Fruit fly (Drosophila melanogaster) whole organism, prepupa: ENCODE data around the gene CG11977.
A peak's percentile ranks its signal among the peaks of the same experiment; 100 is the strongest.

Experiments
- Blimp-1 ChIP-seq: fragments of 200-800 bp; sonication (Bioruptor generic); optimal IDR thresholded peaks from 3 replicates; lab custom pipeline; 2017; ENCODE audit warnings: missing biosample characterization, missing genetic modification characterization, mild to moderate bottlenecking, moderate library complexity, missing genetic modification reagents
- CG10631 ChIP-seq: fragments of 200-800 bp; sonication (Bioruptor generic); optimal IDR thresholded peaks from 2 replicates; lab custom pipeline; 2016; ENCODE audit warnings: missing biosample characterization, missing genetic modification characterization
- CG11294 ChIP-seq: fragments of 200-800 bp; sonication (Bioruptor generic); IDR thresholded peaks from 2 replicates; pipeline ENCODE4 v1.3.6; 2022; ENCODE audit warnings: missing biosample characterization, missing genetic modification characterization
- CG11762 ChIP-seq: fragments of 200-800 bp; sonication (Bioruptor generic); optimal IDR thresholded peaks from 3 replicates; lab custom pipeline; 2016; ENCODE audit warnings: missing biosample characterization, missing genetic modification characterization; ENCODE audit not compliant: insufficient read depth
- CG11902 ChIP-seq: fragments of 200-800 bp; sonication (Bioruptor generic); optimal IDR thresholded peaks from 3 replicates; lab custom pipeline; 2016; ENCODE audit warnings: missing biosample characterization, missing genetic modification characterization
- CG1621 ChIP-seq: fragments of 200-800 bp; sonication (Bioruptor generic); optimal IDR thresholded peaks from 3 replicates; lab custom pipeline; 2018; ENCODE audit warnings: missing biosample characterization, mild to moderate bottlenecking, missing genetic modification characterization
- CG16779 ChIP-seq: fragments of 200-800 bp; sonication (Bioruptor generic); optimal IDR thresholded peaks from 3 replicates; lab custom pipeline; 2017; ENCODE audit warnings: missing biosample characterization, mild to moderate bottlenecking, missing genetic modification characterization
- CG32006 ChIP-seq: fragments of 200-800 bp; sonication (Bioruptor generic); optimal IDR thresholded peaks from 3 replicates; lab custom pipeline; 2017; ENCODE audit warnings: missing biosample characterization, mild to moderate bottlenecking, missing genetic modification characterization
- CG34406 ChIP-seq: fragments of 200-800 bp; sonication (Bioruptor generic); optimal IDR thresholded peaks from 3 replicates; lab custom pipeline; 2016; ENCODE audit warnings: missing biosample characterization, missing genetic modification characterization
- CG3919 ChIP-seq: fragments of 200-800 bp; sonication (Bioruptor generic); optimal IDR thresholded peaks from 3 replicates; lab custom pipeline; 2016; ENCODE audit warnings: missing biosample characterization, missing genetic modification characterization
- CG6163 ChIP-seq: fragments of 200-800 bp; sonication (Bioruptor generic); IDR thresholded peaks from 3 replicates; pipeline ENCODE4 v1.3.6; 2022; ENCODE audit warnings: missing biosample characterization, missing genetic modification characterization
- CG6276 ChIP-seq: fragments of 200-800 bp; sonication (Bioruptor generic); optimal IDR thresholded peaks from 2 replicates; lab custom pipeline; 2017; ENCODE audit warnings: missing biosample characterization, mild to moderate bottlenecking, missing genetic modification characterization
- CG6808 ChIP-seq: fragments of 200-800 bp; sonication (Bioruptor generic); optimal IDR thresholded peaks from 3 replicates; lab custom pipeline; 2017; ENCODE audit warnings: missing biosample characterization, missing genetic modification characterization, mild to moderate bottlenecking, moderate library complexity, missing genetic modification reagents
- CG6854 ChIP-seq: fragments of 200-800 bp; sonication (Bioruptor generic); optimal IDR thresholded peaks from 2 replicates; lab custom pipeline; 2017; ENCODE audit warnings: missing biosample characterization, mild to moderate bottlenecking, missing genetic modification characterization
- CG7368 ChIP-seq: fragments of 200-800 bp; sonication (Bioruptor generic); optimal IDR thresholded peaks from 3 replicates; lab custom pipeline; 2016; ENCODE audit warnings: missing biosample characterization, missing genetic modification characterization
- CG8119 ChIP-seq: fragments of 200-800 bp; sonication (Bioruptor generic); IDR thresholded peaks from 3 replicates; pipeline ENCODE4 v1.3.6; 2022; ENCODE audit warnings: missing biosample characterization, missing genetic modification characterization
- CG8319 ChIP-seq: fragments of 200-800 bp; sonication (Bioruptor generic); optimal IDR thresholded peaks from 3 replicates; lab custom pipeline; 2016; ENCODE audit warnings: missing biosample characterization, missing genetic modification characterization
- CG8632 ChIP-seq: fragments of 200-800 bp; sonication (Bioruptor generic); optimal IDR thresholded peaks from 3 replicates; lab custom pipeline; 2016; ENCODE audit warnings: missing biosample characterization, missing genetic modification characterization
- CG9139 ChIP-seq: fragments of 200-800 bp; sonication (Bioruptor generic); optimal IDR thresholded peaks from 3 replicates; lab custom pipeline; 2017; ENCODE audit warnings: missing biosample characterization, mild to moderate bottlenecking, missing genetic modification characterization
- Eip75B ChIP-seq: fragments of 200-800 bp; sonication (Bioruptor generic); optimal IDR thresholded peaks from 3 replicates; lab custom pipeline; 2016; ENCODE audit warnings: missing biosample characterization, missing genetic modification characterization
- Eip78C ChIP-seq: fragments of 200-800 bp; sonication (Bioruptor generic); peaks from one replicate; lab custom pipeline; 2016; ENCODE audit warnings: missing biosample characterization, missing genetic modification characterization
- Eip93F ChIP-seq: fragments of 200-800 bp; sonication (Bioruptor generic); optimal IDR thresholded peaks from 2 replicates; lab custom pipeline; 2016; ENCODE audit warnings: missing biosample characterization, mild to moderate bottlenecking, missing genetic modification characterization
- Ets21C ChIP-seq: fragments of 200-800 bp; sonication (Bioruptor generic); optimal IDR thresholded peaks from 3 replicates; lab custom pipeline; 2016; ENCODE audit warnings: missing biosample characterization, missing genetic modification characterization
- Ets96B ChIP-seq: fragments of 200-800 bp; optimal IDR thresholded peaks from 2 replicates; lab custom pipeline; 2019; ENCODE audit warnings: missing biosample characterization, mild to moderate bottlenecking, missing genetic modification characterization, moderate library complexity
- Gug ChIP-seq: fragments of 200-800 bp; sonication (Bioruptor generic); IDR thresholded peaks from 2 replicates; pipeline ENCODE4 v1.3.6; 2022; ENCODE audit warnings: missing biosample characterization, missing genetic modification characterization
- Hr39 ChIP-seq: fragments of 200-800 bp; sonication (Bioruptor generic); optimal IDR thresholded peaks from 2 replicates; lab custom pipeline; 2016; ENCODE audit warnings: missing biosample characterization, missing genetic modification characterization
- Hr4 ChIP-seq: fragments of 200-800 bp; sonication (Bioruptor generic); optimal IDR thresholded peaks from 3 replicates; lab custom pipeline; 2016; ENCODE audit warnings: missing biosample characterization, missing genetic modification characterization
- Lpt ChIP-seq: fragments of 200-800 bp; sonication (Bioruptor generic); optimal IDR thresholded peaks from 3 replicates; lab custom pipeline; 2016; ENCODE audit warnings: missing biosample characterization, missing genetic modification characterization
- OdsH ChIP-seq: fragments of 200-800 bp; sonication (Bioruptor generic); optimal IDR thresholded peaks from 3 replicates; lab custom pipeline; 2016; ENCODE audit warnings: missing biosample characterization, missing genetic modification characterization
- Smox ChIP-seq: fragments of 200-800 bp; sonication (Bioruptor generic); optimal IDR thresholded peaks from 3 replicates; lab custom pipeline; 2016; ENCODE audit warnings: missing biosample characterization, missing genetic modification characterization
- Sox102F ChIP-seq: fragments of 200-800 bp; sonication (Bioruptor generic); optimal IDR thresholded peaks from 2 replicates; lab custom pipeline; 2016; ENCODE audit warnings: missing biosample characterization, mild to moderate bottlenecking, missing genetic modification characterization
- Sox14 ChIP-seq: fragments of 200-800 bp; sonication (Bioruptor generic); optimal IDR thresholded peaks from 3 replicates; lab custom pipeline; 2016; ENCODE audit warnings: missing biosample characterization, missing genetic modification characterization
- Sox15 ChIP-seq: fragments of 200-800 bp; sonication (Bioruptor generic); optimal IDR thresholded peaks from 3 replicates; lab custom pipeline; 2016; ENCODE audit warnings: missing biosample characterization, missing genetic modification characterization
- achi ChIP-seq: fragments of 200-800 bp; sonication (Bioruptor generic); optimal IDR thresholded peaks from 3 replicates; lab custom pipeline; 2016; ENCODE audit warnings: missing biosample characterization, missing genetic modification characterization
- acj6 ChIP-seq: fragments of 200-800 bp; sonication (Bioruptor generic); optimal IDR thresholded peaks from 3 replicates; lab custom pipeline; 2016; ENCODE audit warnings: missing biosample characterization, missing genetic modification characterization
- cyc ChIP-seq: fragments of 200-800 bp; sonication (Bioruptor generic); optimal IDR thresholded peaks from 3 replicates; lab custom pipeline; 2016; ENCODE audit warnings: missing biosample characterization, missing genetic modification characterization
- dac ChIP-seq: fragments of 200-800 bp; sonication (Bioruptor generic); optimal IDR thresholded peaks from 2 replicates; lab custom pipeline; 2017; ENCODE audit warnings: missing biosample characterization, mild to moderate bottlenecking, missing genetic modification characterization
- dsx ChIP-seq: fragments of 200-800 bp; optimal IDR thresholded peaks from 3 replicates; lab custom pipeline; 2019; ENCODE audit warnings: missing biosample characterization, mild to moderate bottlenecking, missing genetic modification characterization, moderate library complexity; ENCODE audit not compliant: poor library complexity, severe bottlenecking
- eg ChIP-seq: fragments of 200-800 bp; sonication (Bioruptor generic); IDR thresholded peaks from 3 replicates; pipeline ENCODE4 v1.3.6; 2022; ENCODE audit warnings: missing biosample characterization, missing genetic modification characterization
- esn ChIP-seq: fragments of 200-800 bp; sonication (Bioruptor generic); optimal IDR thresholded peaks from 2 replicates; lab custom pipeline; 2016; ENCODE audit warnings: missing biosample characterization, mild to moderate bottlenecking, missing genetic modification characterization, moderate library complexity
- fd59A ChIP-seq: fragments of 200-800 bp; sonication (Bioruptor generic); optimal IDR thresholded peaks from 2 replicates; lab custom pipeline; 2017; ENCODE audit warnings: missing biosample characterization, mild to moderate bottlenecking, missing genetic modification characterization, missing genetic modification reagents
- fd85E ChIP-seq: fragments of 200-800 bp; sonication (Bioruptor generic); optimal IDR thresholded peaks from 3 replicates; lab custom pipeline; 2016; ENCODE audit warnings: missing biosample characterization, missing genetic modification characterization
- fkh ChIP-seq: fragments of 200-800 bp; sonication (Bioruptor generic); optimal IDR thresholded peaks from 3 replicates; lab custom pipeline; 2017; ENCODE audit warnings: missing biosample characterization, mild to moderate bottlenecking, missing genetic modification characterization, moderate library complexity
- lz ChIP-seq: fragments of 200-800 bp; sonication (Bioruptor generic); optimal IDR thresholded peaks from 3 replicates; lab custom pipeline; 2016; ENCODE audit warnings: missing biosample characterization, missing genetic modification characterization
- net ChIP-seq: fragments of 200-800 bp; sonication (Bioruptor generic); optimal IDR thresholded peaks from 3 replicates; lab custom pipeline; 2016; ENCODE audit warnings: missing biosample characterization, missing genetic modification characterization
- salr ChIP-seq, 2 experiments: fragments of 200-800 bp; sonication (Bioruptor generic); optimal IDR thresholded peaks; 3 replicates each; lab custom pipeline; 2016 to 2018; ENCODE audit warnings: missing biosample characterization in 2 of 2, missing genetic modification characterization in 2 of 2, mild to moderate bottlenecking in 1 of 2
- ss ChIP-seq, 2 experiments: fragments of 200-800 bp; sonication (Bioruptor generic); optimal IDR thresholded peaks; 2 replicates in 1 of 2; 3 replicates in 1 of 2; lab custom pipeline; 2017 to 2018; ENCODE audit warnings: mild to moderate bottlenecking in 2 of 2, missing biosample characterization in 2 of 2, missing genetic modification characterization in 2 of 2, moderate library complexity in 1 of 2
- svp ChIP-seq: fragments of 200-800 bp; sonication (Bioruptor generic); peaks from one replicate; lab custom pipeline; 2016; ENCODE audit warnings: missing biosample characterization, missing genetic modification characterization
- topi ChIP-seq: fragments of 200-800 bp; sonication (Bioruptor generic); optimal IDR thresholded peaks from 3 replicates; lab custom pipeline; 2016; ENCODE audit warnings: missing biosample characterization, missing genetic modification characterization

The CG11977 gene

DNA sequence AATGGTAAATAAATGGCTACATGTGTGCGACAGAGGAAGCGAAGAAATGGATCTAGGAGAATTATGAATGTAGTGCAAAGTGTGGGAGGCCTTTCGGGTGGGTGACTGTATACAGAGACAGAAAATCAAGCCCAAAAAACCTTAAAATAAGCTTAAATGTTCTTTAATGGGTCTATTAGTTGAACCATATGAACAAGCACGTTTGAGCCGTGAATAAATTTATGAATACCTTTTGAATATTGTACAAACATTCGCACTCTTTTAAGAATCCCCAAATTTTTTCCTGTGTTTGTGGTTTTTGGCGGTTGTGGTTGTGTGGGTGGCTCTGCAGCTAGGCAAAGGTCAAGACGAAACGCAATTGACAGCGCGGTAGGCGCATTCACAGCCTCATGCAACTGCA lies 30.9 kb upstream of the CG11977 start:
- TF ChIP-seq CG32006 (GFP tag; lab: Kevin White, UChicago) (peak; percentile 67), eg (GFP tag; lab: Robert Waterston, UW) (peak; percentile 59), Hr4 (peak; percentile 2), Sox102F (GFP tag; lab: Kevin White, UChicago) (no peak), svp (peak; percentile 45), CG6163 (GFP tag; lab: Robert Waterston, UW) (no peak), salr (GFP tag; optimal IDR thresholded peaks at IDR 0.05; lab: Kevin White, UChicago) (peak in 1 of 2 experiments; percentile 10)

DNA sequence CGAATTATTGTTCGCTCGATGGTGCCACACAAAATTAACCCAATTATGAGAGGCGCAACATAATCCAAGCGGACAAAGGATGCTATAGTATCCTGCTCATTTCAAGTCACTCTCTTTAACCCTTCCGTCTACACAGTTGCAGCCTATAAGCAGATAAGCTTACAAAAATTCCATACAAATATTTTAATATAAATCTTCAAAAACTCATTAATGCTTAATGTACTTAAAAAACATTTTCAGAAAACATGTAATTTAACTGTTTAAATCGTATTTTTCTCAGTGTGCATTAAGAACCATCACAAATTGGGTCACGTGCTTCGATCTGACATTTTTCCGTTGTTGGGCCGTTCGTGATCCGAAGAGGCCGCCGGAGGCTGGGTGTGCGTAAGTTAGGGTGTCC lies 28.7 kb upstream of the CG11977 start:
- TF ChIP-seq cyc (peak; percentile 74), CG16779 (tag; lab: Kevin White, UChicago) (no peak), net (peak; percentile 13), CG8319 (GFP tag; lab: Kevin White, UChicago) (peak; percentile 27), CG3919 (peak; percentile 60), Sox102F (GFP tag; lab: Kevin White, UChicago) (peak; percentile 79), CG6163 (GFP tag; lab: Robert Waterston, UW) (no peak; the same call in 2 of the 3 replicates), CG6854 (GFP tag; lab: Kevin White, UChicago) (no peak), Eip78C (GFP tag; lab: Kevin White, UChicago) (peak; percentile 91), Hr39 (peak; percentile 69), topi (GFP tag; lab: Kevin White, UChicago) (peak; percentile 78), svp (peak; percentile 91), CG8119 (GFP tag; lab: Robert Waterston, UW) (no peak), CG1621 (no peak), ss (GFP tag; optimal IDR thresholded peaks at IDR 0.05; lab: Kevin White, UChicago) (no peak), CG32006 (GFP tag; lab: Kevin White, UChicago) (peak; percentile 27), fd85E (GFP tag; lab: Kevin White, UChicago) (peak; percentile 10), CG11902 (peak; percentile 19), eg (GFP tag; lab: Robert Waterston, UW) (no peak), Sox15 (GFP tag; lab: Kevin White, UChicago) (peak; percentile 5), acj6 (GFP tag; lab: Kevin White, UChicago) (peak; percentile 63), Gug (GFP tag; lab: Robert Waterston, UW) (no peak), salr (GFP tag; optimal IDR thresholded peaks at IDR 0.05; lab: Kevin White, UChicago) (no peak), Ets21C (GFP tag; lab: Kevin White, UChicago) (peak; percentile 58), achi (GFP tag; lab: Kevin White, UChicago) (peak; percentile 52), Sox14 (peak; percentile 63), CG11762 (GFP tag; lab: Kevin White, UChicago) (peak; percentile 34), CG34406 (GFP tag; lab: Kevin White, UChicago) (peak; percentile 66), esn (GFP tag; lab: Kevin White, UChicago) (peak; percentile 86), CG10631 (GFP tag; lab: Kevin White, UChicago) (peak; percentile 25), Ets96B (peak; percentile 48), CG11294 (GFP tag; lab: Robert Waterston, UW) (no peak), CG6808 (no peak), dac (GFP tag; lab: Kevin White, UChicago) (no peak), CG6276 (GFP tag; lab: Kevin White, UChicago) (no peak), OdsH (GFP tag; lab: Kevin White, UChicago) (peak; percentile 61), lz (peak; percentile 73), Smox (GFP tag; lab: Kevin White, UChicago) (peak; percentile 83), Lpt (GFP tag; lab: Kevin White, UChicago) (no peak), Hr4 (no peak), fkh (GFP tag; lab: Kevin White, UChicago) (no peak), CG9139 (no peak), CG7368 (GFP tag; lab: Kevin White, UChicago) (peak; percentile 10), Eip93F (GFP tag; lab: Kevin White, UChicago) (peak; percentile 60), CG8632 (GFP tag; lab: Kevin White, UChicago) (peak; percentile 63), Eip75B (peak; percentile 78), dsx (no peak), Blimp-1 (no peak), fd59A (GFP tag; lab: Kevin White, UChicago) (peak; percentile 14)
